Fruit fly (Drosophila melanogaster) whole organism, embryonic: ENCODE results near the gene CG14851.

ENCODE experiments used
- Atf-2 ChIP-seq: fragments of 200-800 bp; sonication (Bioruptor generic); optimal IDR thresholded peaks from 2 replicates; lab custom pipeline; 2016; ENCODE audit warnings: missing biosample characterization, missing genetic modification characterization
- B-H1 ChIP-seq: fragments of 200-800 bp; sonication (Bioruptor generic); IDR thresholded peaks from 3 replicates; pipeline ENCODE4 v1.3.6; 2022; ENCODE audit warnings: missing biosample characterization, missing genetic modification characterization
- C15 ChIP-seq: fragments of 200-800 bp; sonication (Bioruptor generic); IDR thresholded peaks from 3 replicates; pipeline ENCODE4 v1.3.6; 2022; ENCODE audit warnings: missing biosample characterization, missing genetic modification characterization
- CG10209 ChIP-seq: fragments of 200-800 bp; sonication (Bioruptor generic); optimal IDR thresholded peaks from 3 replicates; lab custom pipeline; 2017; ENCODE audit warnings: missing biosample characterization, mild to moderate bottlenecking, missing genetic modification characterization, missing genetic modification reagents
- CG10366 ChIP-seq: fragments of 200-800 bp; sonication (Bioruptor generic); IDR thresholded peaks from 2 replicates; pipeline ENCODE4 v1.3.6; 2022; ENCODE audit warnings: missing biosample characterization, missing genetic modification characterization
- CG11456 ChIP-seq: fragments of 200-800 bp; sonication (Bioruptor generic); IDR thresholded peaks from 3 replicates; pipeline ENCODE4 v1.3.6; 2022; ENCODE audit warnings: missing biosample characterization, missing genetic modification characterization
- CG11695 ChIP-seq: fragments of 200-800 bp; sonication (Bioruptor generic); IDR thresholded peaks from 3 replicates; pipeline ENCODE4 v1.3.6; 2022; ENCODE audit warnings: missing biosample characterization, missing genetic modification characterization
- CG12219 ChIP-seq: fragments of 200-800 bp; sonication (Bioruptor generic); optimal IDR thresholded peaks from 3 replicates; lab custom pipeline; 2018; ENCODE audit warnings: missing biosample characterization, mild to moderate bottlenecking, missing genetic modification characterization
- CG12236 ChIP-seq: fragments of 200-800 bp; sonication (Bioruptor generic); optimal IDR thresholded peaks from 2 replicates; lab custom pipeline; 2016; ENCODE audit warnings: missing biosample characterization, missing genetic modification characterization
- CG15514 ChIP-seq: fragments of 200-800 bp; sonication (Bioruptor generic); optimal IDR thresholded peaks from 3 replicates; lab custom pipeline; 2017; ENCODE audit warnings: missing biosample characterization, missing genetic modification characterization, mild to moderate bottlenecking, moderate library complexity, missing genetic modification reagents
- CG16813 ChIP-seq: fragments of 200-800 bp; sonication (Bioruptor generic); IDR thresholded peaks from 3 replicates; pipeline ENCODE4 v1.3.6; 2022; ENCODE audit warnings: missing biosample characterization, missing genetic modification characterization; ENCODE audit not compliant: partially characterized antibody
- CG17385 ChIP-seq: fragments of 200-800 bp; sonication (Bioruptor generic); optimal IDR thresholded peaks from 3 replicates; lab custom pipeline; 2018; ENCODE audit warnings: missing biosample characterization, mild to moderate bottlenecking, missing genetic modification characterization
- CG17612 ChIP-seq: fragments of 200-800 bp; sonication (Bioruptor generic); IDR thresholded peaks from 2 replicates; pipeline ENCODE4 v1.3.6; 2022; ENCODE audit warnings: missing biosample characterization, missing genetic modification characterization
- CG2116 ChIP-seq: fragments of 200-800 bp; sonication (Bioruptor generic); optimal IDR thresholded peaks from 3 replicates; lab custom pipeline; 2018; ENCODE audit warnings: missing biosample characterization, mild to moderate bottlenecking, missing genetic modification characterization
- CG3163 ChIP-seq: fragments of 200-800 bp; sonication (Bioruptor generic); optimal IDR thresholded peaks from 3 replicates; lab custom pipeline; 2016; ENCODE audit warnings: missing biosample characterization, missing genetic modification characterization
- CG32532 ChIP-seq: fragments of 200-800 bp; sonication (Bioruptor generic); IDR thresholded peaks from 2 replicates; pipeline ENCODE4 v1.3.6; 2022; ENCODE audit warnings: missing biosample characterization, missing genetic modification characterization
- CG4282 ChIP-seq: fragments of 200-800 bp; sonication (Bioruptor generic); optimal IDR thresholded peaks from 2 replicates; lab custom pipeline; 2016; ENCODE audit warnings: missing biosample characterization, missing genetic modification characterization
- CG4424 ChIP-seq: fragments of 200-800 bp; sonication (Bioruptor generic); optimal IDR thresholded peaks from 3 replicates; lab custom pipeline; 2016; ENCODE audit warnings: missing biosample characterization, missing genetic modification characterization
- CG4617 ChIP-seq: fragments of 200-800 bp; sonication (Bioruptor generic); optimal IDR thresholded peaks from 3 replicates; lab custom pipeline; 2016; ENCODE audit warnings: missing biosample characterization, missing genetic modification characterization, borderline replicate concordance
- CG4707 ChIP-seq: fragments of 200-800 bp; sonication (Bioruptor generic); optimal IDR thresholded peaks from 2 replicates; lab custom pipeline; 2018; ENCODE audit warnings: missing biosample characterization, mild to moderate bottlenecking, missing genetic modification characterization, moderate library complexity
- CG6791 ChIP-seq: fragments of 200-800 bp; sonication (Bioruptor generic); IDR thresholded peaks from 3 replicates; pipeline ENCODE4 v1.3.6; 2022; ENCODE audit warnings: missing biosample characterization, missing genetic modification characterization; ENCODE audit not compliant: partially characterized antibody
- Drgx ChIP-seq: fragments of 200-800 bp; sonication (Bioruptor generic); IDR thresholded peaks from 2 replicates; pipeline ENCODE4 v1.3.6; 2022; ENCODE audit warnings: missing biosample characterization, missing genetic modification characterization
- Ets97D ChIP-seq: fragments of 200-800 bp; sonication (Bioruptor generic); optimal IDR thresholded peaks from 3 replicates; lab custom pipeline; 2016; ENCODE audit warnings: missing biosample characterization, missing genetic modification characterization
- Hand ChIP-seq: fragments of 200-800 bp; sonication (Bioruptor generic); optimal IDR thresholded peaks from 2 replicates; lab custom pipeline; 2017; ENCODE audit warnings: mild to moderate bottlenecking, missing biosample characterization, missing genetic modification reagents, missing genetic modification characterization
- Lhr ChIP-seq: fragments of 200-800 bp; sonication (Bioruptor generic); optimal IDR thresholded peaks from 3 replicates; lab custom pipeline; 2017; ENCODE audit warnings: mild to moderate bottlenecking, missing biosample characterization, missing genetic modification reagents, missing genetic modification characterization
- NC2β ChIP-seq: fragments of 200-800 bp; sonication (Bioruptor generic); optimal IDR thresholded peaks from 2 replicates; lab custom pipeline; 2016; ENCODE audit warnings: missing biosample characterization, missing genetic modification characterization
- Nf-YC ChIP-seq: fragments of 200-800 bp; optimal IDR thresholded peaks from 3 replicates; lab custom pipeline; 2019; ENCODE audit warnings: missing biosample characterization, mild to moderate bottlenecking, missing genetic modification characterization, moderate library complexity
- NfI ChIP-seq: fragments of 200-800 bp; sonication (Bioruptor generic); optimal IDR thresholded peaks from 3 replicates; lab custom pipeline; 2018; ENCODE audit warnings: missing biosample characterization, mild to moderate bottlenecking, missing genetic modification characterization, moderate library complexity
- Poxn ChIP-seq: fragments of 200-800 bp; sonication (Bioruptor generic); IDR thresholded peaks from 2 replicates; pipeline ENCODE4 v1.3.6; 2022; ENCODE audit warnings: missing biosample characterization, missing genetic modification characterization
- Sin3A ChIP-seq: fragments of >200 bp; optimal IDR thresholded peaks from 2 replicates; lab custom pipeline; 2018
- Tbp ChIP-seq: fragments of >200 bp; optimal IDR thresholded peaks from 2 replicates; lab custom pipeline; 2018; ENCODE audit warnings: missing biosample characterization, missing genetic modification characterization
- ash1 ChIP-seq: fragments of 200-800 bp; sonication (Bioruptor generic); optimal IDR thresholded peaks from 2 replicates; lab custom pipeline; 2018; ENCODE audit warnings: missing biosample characterization, mild to moderate bottlenecking, missing genetic modification characterization
- ato ChIP-seq: fragments of 200-800 bp; sonication (Bioruptor generic); IDR thresholded peaks from 2 replicates; pipeline ENCODE4 v1.3.6; 2022; ENCODE audit warnings: missing biosample characterization, missing genetic modification characterization; ENCODE audit not compliant: partially characterized antibody
- bbx ChIP-seq: fragments of 200-800 bp; sonication (Bioruptor generic); IDR thresholded peaks from 2 replicates; pipeline ENCODE4 v1.3.6; 2022; ENCODE audit warnings: missing biosample characterization, missing genetic modification characterization; ENCODE audit not compliant: partially characterized antibody
- crc ChIP-seq: fragments of 200-800 bp; sonication (Bioruptor generic); optimal IDR thresholded peaks from 2 replicates; lab custom pipeline; 2016; ENCODE audit warnings: missing biosample characterization, missing genetic modification characterization
- dmrt11E ChIP-seq: fragments of 200-800 bp; sonication (Bioruptor generic); optimal IDR thresholded peaks from 3 replicates; lab custom pipeline; 2018; ENCODE audit warnings: missing biosample characterization, mild to moderate bottlenecking, missing genetic modification characterization, moderate library complexity
- dmrt99B ChIP-seq: fragments of 200-800 bp; sonication (Bioruptor generic); optimal IDR thresholded peaks from 2 replicates; lab custom pipeline; 2018; ENCODE audit warnings: missing biosample characterization, mild to moderate bottlenecking, missing genetic modification characterization, moderate library complexity
- ems ChIP-seq: fragments of 200-800 bp; sonication (Bioruptor generic); optimal IDR thresholded peaks from 3 replicates; lab custom pipeline; 2016; ENCODE audit warnings: missing biosample characterization, missing genetic modification characterization
- gcm2 ChIP-seq: fragments of 200-800 bp; sonication (Bioruptor generic); optimal IDR thresholded peaks from 2 replicates; lab custom pipeline; 2016; ENCODE audit warnings: missing biosample characterization, missing genetic modification characterization
- gt ChIP-seq: fragments of 200-800 bp; sonication (Bioruptor generic); IDR thresholded peaks from 2 replicates; pipeline ENCODE4 v1.3.6; 2022; ENCODE audit warnings: missing biosample characterization, missing genetic modification characterization
- hb ChIP-seq: fragments of 200-800 bp; sonication (Bioruptor generic); IDR thresholded peaks from 3 replicates; pipeline ENCODE4 v1.3.6; 2022; ENCODE audit warnings: missing biosample characterization, missing genetic modification characterization; ENCODE audit not compliant: partially characterized antibody
- nmo ChIP-seq: fragments of 200-800 bp; sonication (Bioruptor generic); optimal IDR thresholded peaks from 2 replicates; lab custom pipeline; 2018; ENCODE audit warnings: missing biosample characterization, mild to moderate bottlenecking, missing genetic modification characterization, moderate library complexity
- otp ChIP-seq: fragments of 200-800 bp; sonication (Bioruptor generic); IDR thresholded peaks from 3 replicates; pipeline ENCODE4, ENCODE4 v1.3.6; 2022; ENCODE audit warnings: missing biosample characterization, missing genetic modification characterization
- pum ChIP-seq: fragments of 200-800 bp; sonication (Bioruptor generic); optimal IDR thresholded peaks from 2 replicates; lab custom pipeline; 2016; ENCODE audit warnings: missing biosample characterization, missing genetic modification characterization
- scrt ChIP-seq: fragments of 200-800 bp; sonication (Bioruptor generic); optimal IDR thresholded peaks from 2 replicates; lab custom pipeline; 2018; ENCODE audit warnings: missing biosample characterization, mild to moderate bottlenecking, missing genetic modification characterization, moderate library complexity
- sd ChIP-seq: fragments of 200-800 bp; sonication (Bioruptor generic); optimal IDR thresholded peaks from 3 replicates; lab custom pipeline; 2018; ENCODE audit warnings: missing biosample characterization, mild to moderate bottlenecking, missing genetic modification characterization, moderate library complexity
- stwl ChIP-seq: fragments of 200-800 bp; sonication (Bioruptor generic); optimal IDR thresholded peaks from 3 replicates; lab custom pipeline; 2018; ENCODE audit warnings: missing biosample characterization, mild to moderate bottlenecking, missing genetic modification characterization, moderate library complexity
- tgo ChIP-seq: fragments of 200-800 bp; sonication (Bioruptor generic); IDR thresholded peaks from 3 replicates; pipeline ENCODE4 v1.3.6; 2022; ENCODE audit warnings: missing biosample characterization, missing genetic modification characterization
- wek ChIP-seq: fragments of 200-800 bp; sonication (Bioruptor generic); optimal IDR thresholded peaks from 3 replicates; lab custom pipeline; 2018; ENCODE audit warnings: missing biosample characterization, mild to moderate bottlenecking, missing genetic modification characterization, moderate library complexity

CG14851 gene

DNA sequence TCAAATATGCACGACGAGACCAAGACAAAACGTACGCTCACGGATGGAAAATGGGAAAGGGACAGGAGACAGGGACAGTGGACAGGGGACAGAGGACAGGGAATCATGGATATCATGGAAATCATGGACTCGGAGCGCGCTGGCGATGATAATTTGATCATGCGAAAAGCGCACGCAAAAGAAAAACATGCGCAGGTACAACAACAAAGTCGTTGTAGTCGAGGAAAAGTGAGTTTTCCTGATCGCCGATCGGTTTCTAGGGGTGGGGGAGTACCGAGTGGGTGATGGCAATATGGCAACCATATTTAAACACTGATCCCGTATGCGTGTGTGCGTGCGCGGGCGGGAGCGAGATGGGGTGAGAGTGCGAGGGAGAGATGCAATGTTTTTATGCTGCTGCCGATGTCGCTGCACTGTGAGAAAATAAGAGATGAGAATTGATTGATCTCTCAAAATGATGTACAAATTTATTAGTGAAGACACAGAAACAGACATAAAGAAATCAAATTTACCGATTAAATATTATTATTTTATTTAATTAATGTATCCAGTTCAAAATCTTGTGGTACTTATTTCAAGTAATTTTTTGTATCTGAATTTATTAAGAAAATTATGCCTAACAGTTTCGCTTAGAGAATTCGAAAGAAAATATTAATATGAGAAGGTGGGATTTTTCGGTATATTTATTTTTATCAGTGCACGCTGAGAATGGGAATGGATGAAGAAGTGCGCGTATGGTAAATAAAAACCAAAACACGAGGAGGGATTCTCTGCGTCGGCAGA lies 28.8 kb downstream of the CG14851 start (continued):
- TF ChIP-seq B-H1 (GFP tag; lab: Robert Waterston, UW) (peak; percentile 40; the same call in 2 of the 3 replicates), bbx (GFP tag; lab: Robert Waterston, UW) (no peak), nmo (GFP tag; lab: Kevin White, UChicago) (peak; percentile 92), NfI (GFP tag; lab: Kevin White, UChicago) (peak; percentile 53), CG15514 (no peak), CG16813 (GFP tag; lab: Robert Waterston, UW) (no peak), CG4707 (GFP tag; lab: Kevin White, UChicago) (peak; percentile 57), Atf-2 (peak; percentile 45), Hand (GFP tag; lab: Kevin White, UChicago) (peak; percentile 12), CG12219 (GFP tag; lab: Kevin White, UChicago) (peak; percentile 67), Lhr (GFP tag; lab: Kevin White, UChicago) (peak; percentile 75), CG10209 (GFP tag; lab: Kevin White, UChicago) (peak; percentile 88), Ets97D (GFP tag; lab: Kevin White, UChicago) (no peak), CG10366 (GFP tag; lab: Robert Waterston, UW) (peak; percentile 52), tgo (GFP tag; lab: Robert Waterston, UW) (peak; percentile 71), CG3163 (GFP tag; lab: Kevin White, UChicago) (no peak), crc (GFP tag; lab: Kevin White, UChicago) (no peak), C15 (GFP tag; lab: Robert Waterston, UW) (no peak), scrt (peak; percentile 40), gt (GFP tag; lab: Robert Waterston, UW) (peak; percentile 69), sd (tag; lab: Kevin White, UChicago) (peak; percentile 40), Nf-YC (tag; lab: Kevin White, UChicago) (peak; percentile 60), CG4282 (GFP tag; lab: Kevin White, UChicago) (no peak), wek (GFP tag; lab: Kevin White, UChicago) (no peak), otp (GFP tag; lab: Robert Waterston, UW) (peak; percentile 77; the same call in 2 of the 3 replicates), CG11456 (GFP tag; lab: Robert Waterston, UW) (0 out of 3 replicates have a peak, but pooled peaks have one; percentile 49), CG11695 (GFP tag; lab: Robert Waterston, UW) (peak; percentile 71), CG6791 (GFP tag; lab: Robert Waterston, UW) (no peak), CG4424 (GFP tag; lab: Kevin White, UChicago) (peak; percentile 90), dmrt11E (tag; lab: Kevin White, UChicago) (peak; percentile 99), ems (GFP tag; lab: Kevin White, UChicago) (no peak), Sin3A (lab: Kevin White, UChicago) (no peak), CG12236 (GFP tag; lab: Kevin White, UChicago) (no peak), CG32532 (GFP tag; lab: Robert Waterston, UW) (no peak), gcm2 (GFP tag; lab: Kevin White, UChicago) (no peak), Drgx (peak; percentile 31; the same call in 1 of the 2 replicates), NC2β (GFP tag; lab: Kevin White, UChicago) (peak; percentile 1), pum (peak; percentile 25), ato (GFP tag; lab: Robert Waterston, UW) (no peak), dmrt99B (tag; lab: Kevin White, UChicago) (peak; percentile 85), CG2116 (peak; percentile 62), CG17385 (GFP tag; lab: Kevin White, UChicago) (peak; percentile 79), Poxn (GFP tag; lab: Robert Waterston, UW) (no peak), CG4617 (GFP tag; lab: Kevin White, UChicago) (peak; percentile 47), ash1 (no peak), Tbp (GFP tag; lab: Kevin White, UChicago) (no peak), stwl (tag; lab: Kevin White, UChicago) (peak; percentile 65), CG17612 (GFP tag; lab: Robert Waterston, UW) (no peak), hb (GFP tag; lab: Robert Waterston, UW) (no peak)
